Worm (Caenorhabditis elegans): ENCODE results near the gene sde-2.

- no peak for TF ChIP-seq ZK546.5 (tag; optimal IDR thresholded peaks at IDR 0.05)
- no peak for TF ChIP-seq zag-1 (tag; optimal IDR thresholded peaks at IDR 0.05)
- peak; percentile 83 for TF ChIP-seq pha-4 (tag; optimal IDR thresholded peaks at IDR 0.05)
- peak; percentile 24 for TF ChIP-seq unc-62 (GFP tag; optimal IDR thresholded peaks at IDR 0.05)
- TF ChIP-seq jun-1 (tag; optimal IDR thresholded peaks at IDR 0.05) = peak; percentile 7
- no peak for TF ChIP-seq ceh-82 (tag; optimal IDR thresholded peaks at IDR 0.05)
- TF ChIP-seq elt-3 (tag; optimal IDR thresholded peaks at IDR 0.05) = no peak
- TF ChIP-seq ceh-9 (tag; optimal IDR thresholded peaks at IDR 0.05) = no peak
Measured at ce11 chrV:13655202-13655764, 27.9 kb downstream of the sde-2 start.
